Fruit fly (Drosophila melanogaster): ENCODE results near the gene CG42747.
A peak's percentile ranks its signal among the peaks of the same experiment; 100 is the strongest.

CG42747 gene

dm6 chr3L:6516901-6517300 is 116.5 kb downstream of the CG42747 start (continued):
- TF ChIP-seq CG9817 (tag; optimal IDR thresholded peaks at IDR 0.05), result no peak
- TF ChIP-seq Atf-2 (GFP tag; optimal IDR thresholded peaks at IDR 0.05), result no peak
- peak in 1 of 2 experiments; percentile 25 for TF ChIP-seq Hr51 (GFP tag; optimal IDR thresholded peaks at IDR 0.05)
- TF ChIP-seq unpg (GFP tag; optimal IDR thresholded peaks at IDR 0.05), result peak; percentile 18
- no peak for TF ChIP-seq so (GFP tag; IDR thresholded peaks at IDR 0.05)
- TF ChIP-seq CG32772 (GFP tag; IDR thresholded peaks at IDR 0.05), result no peak
- no peak for TF ChIP-seq yki (optimal IDR thresholded peaks at IDR 0.05)
- TF ChIP-seq CG14441 (GFP tag; IDR thresholded peaks at IDR 0.05), result no peak
- no peak for TF ChIP-seq CG1792 (GFP tag; optimal IDR thresholded peaks at IDR 0.05)
- no peak for TF ChIP-seq CG15601 (tag; optimal IDR thresholded peaks at IDR 0.05)
- TF ChIP-seq Ets65A (GFP tag), result peak; percentile 28
- peak; percentile 20 for TF ChIP-seq Fer1 (GFP tag; optimal IDR thresholded peaks at IDR 0.05)
- no peak for TF ChIP-seq NfI (GFP tag; optimal IDR thresholded peaks at IDR 0.05)
- TF ChIP-seq CG1647 (GFP tag; optimal IDR thresholded peaks at IDR 0.05), result no peak
- no peak for TF ChIP-seq bsh (GFP tag; optimal IDR thresholded peaks at IDR 0.05)
- no peak for TF ChIP-seq CG9876 (GFP tag; optimal IDR thresholded peaks at IDR 0.05)
- peak; percentile 2 for TF ChIP-seq Asciz (GFP tag; optimal IDR thresholded peaks at IDR 0.05)
- no peak for TF ChIP-seq CG10462 (GFP tag; optimal IDR thresholded peaks at IDR 0.05)
- TF ChIP-seq Hsf (GFP tag; optimal IDR thresholded peaks at IDR 0.05), result no peak
- TF ChIP-seq CG11093 (GFP tag; IDR thresholded peaks at IDR 0.05), result no peak
- 0 out of 2 replicates have a peak, but pooled peaks have one; percentile 7 for TF ChIP-seq CG17328 (GFP tag; IDR thresholded peaks at IDR 0.05)
- TF ChIP-seq CG6765 (GFP tag; optimal IDR thresholded peaks at IDR 0.05), result no peak
- no peak for TF ChIP-seq esg (GFP tag; conservative IDR thresholded peaks at IDR 0.05)
- no peak for TF ChIP-seq CG30431 (GFP tag; optimal IDR thresholded peaks at IDR 0.05)
- no peak for TF ChIP-seq NFAT (GFP tag; IDR thresholded peaks at IDR 0.05)
- TF ChIP-seq Sox102F (GFP tag; optimal IDR thresholded peaks at IDR 0.05), result peak; percentile 22
- TF ChIP-seq NC2β (GFP tag; optimal IDR thresholded peaks at IDR 0.05), result no peak
- peak; percentile 19 for TF ChIP-seq CG17568 (GFP tag; optimal IDR thresholded peaks at IDR 0.05)
- peak; percentile 7 for TF ChIP-seq CG15514 (GFP tag; optimal IDR thresholded peaks at IDR 0.05)
- TF ChIP-seq Hr3 (GFP tag; optimal IDR thresholded peaks at IDR 0.05), result no peak
- TF ChIP-seq abd-A (tag; optimal IDR thresholded peaks at IDR 0.05), result peak; percentile 8
- 0 out of 2 replicates have a peak, but pooled peaks have one; percentile 38 for TF ChIP-seq ara (GFP tag; IDR thresholded peaks at IDR 0.05)
- TF ChIP-seq CrebB (tag; optimal IDR thresholded peaks at IDR 0.05), result no peak
- peak; percentile 42 for TF ChIP-seq CG2678 (tag; optimal IDR thresholded peaks at IDR 0.05)
- TF ChIP-seq sug (tag; optimal IDR thresholded peaks at IDR 0.05), result peak; percentile 52
- peak; percentile 29; the same call in 1 of the 2 replicates for TF ChIP-seq Ptx1 (GFP tag; IDR thresholded peaks at IDR 0.05)
- TF ChIP-seq Dad (GFP tag; optimal IDR thresholded peaks at IDR 0.05), result no peak
- peak; percentile 42; the same call in 1 of the 3 replicates for TF ChIP-seq ci (GFP tag; IDR thresholded peaks at IDR 0.05)
- TF ChIP-seq chinmo (GFP tag; IDR thresholded peaks at IDR 0.05; ENCODE audit: partially characterized antibody), result 0 out of 4 replicates have a peak, but pooled peaks have one; percentile 63
- TF ChIP-seq CG9215 (GFP tag; IDR thresholded peaks at IDR 0.05), result no peak
- no peak for TF ChIP-seq zfh1 (GFP tag; IDR thresholded peaks at IDR 0.05)
- TF ChIP-seq slbo (GFP tag; IDR thresholded peaks at IDR 0.05), result 0 out of 2 replicates have a peak, but pooled peaks have one; percentile 28
- TF ChIP-seq prd (optimal IDR thresholded peaks at IDR 0.05), result no peak
- TF ChIP-seq prd (GFP tag; IDR thresholded peaks at IDR 0.05), result 0 out of 3 replicates have a peak, but pooled peaks have one; percentile 29
- TF ChIP-seq CG3407 (GFP tag; optimal IDR thresholded peaks at IDR 0.05), result peak; percentile 17
- TF ChIP-seq Med (GFP tag), result peak; percentile 41
- TF ChIP-seq Eip74EF (GFP tag; optimal IDR thresholded peaks at IDR 0.05), result peak in 1 of 2 experiments; percentile 30
- TF ChIP-seq Blimp-1 (GFP tag; optimal IDR thresholded peaks at IDR 0.05), result no peak
- no peak for TF ChIP-seq Adf1 (GFP tag; IDR thresholded peaks at IDR 0.05)
- no peak for TF ChIP-seq chif (GFP tag; optimal IDR thresholded peaks at IDR 0.05)
- TF ChIP-seq Elba2 (GFP tag; optimal IDR thresholded peaks at IDR 0.05), result no peak
